Worm (Caenorhabditis elegans) whole organism, L1 larva: Measurements from ENCODE around the gene C12D5.4.

Experiments
- C04F5.9 ChIP-seq: sonication (generic microtip); optimal IDR thresholded peaks from 2 replicates; lab custom pipeline; 2016; ENCODE audit warnings: missing genetic modification characterization, missing compliant biosample characterization
- C16A3.4 ChIP-seq: fragments of 150-350 bp; optimal IDR thresholded peaks from 2 replicates; lab custom pipeline; 2014; ENCODE audit warnings: missing biosample characterization, missing genetic modification characterization
- C34B4.2 ChIP-seq: sonication (generic microtip); optimal IDR thresholded peaks from 2 replicates; lab custom pipeline; 2017; ENCODE audit warnings: mild to moderate bottlenecking, missing genetic modification characterization, missing compliant biosample characterization
- F16B12.6 ChIP-seq: fragments of 150-350 bp; optimal IDR thresholded peaks from 2 replicates; lab custom pipeline; 2014; ENCODE audit warnings: missing biosample characterization, missing genetic modification characterization
- Y116A8C.19 ChIP-seq: sonication (generic microtip); optimal IDR thresholded peaks from 2 replicates; lab custom pipeline; 2016; ENCODE audit warnings: missing compliant biosample characterization, missing genetic modification characterization, borderline replicate concordance
- aha-1 ChIP-seq: fragments of 150-350 bp; optimal IDR thresholded peaks from 2 replicates; lab custom pipeline; 2014; ENCODE audit warnings: missing biosample characterization, missing genetic modification characterization
- alr-1 ChIP-seq: fragments of 200-800 bp; sonication (Bioruptor generic); optimal IDR thresholded peaks from 2 replicates; lab custom pipeline; 2018; ENCODE audit warnings: borderline replicate concordance, mild to moderate bottlenecking, missing genetic modification characterization, missing compliant biosample characterization
- ama-1 ChIP-seq: fragments of 150-350 bp; optimal IDR thresholded peaks from 2 replicates; lab custom pipeline; 2014
- blmp-1 ChIP-seq: fragments of 150-350 bp; optimal IDR thresholded peaks from 2 replicates; lab custom pipeline; 2014; ENCODE audit warnings: missing biosample characterization, missing genetic modification characterization
- ceh-63 ChIP-seq: fragments of 200-800 bp; sonication (Bioruptor generic); optimal IDR thresholded peaks from 2 replicates; lab custom pipeline; 2018; ENCODE audit warnings: mild to moderate bottlenecking, missing genetic modification characterization, missing compliant biosample characterization
- ceh-8 ChIP-seq: fragments of 200-800 bp; sonication (Bioruptor generic); optimal IDR thresholded peaks from 2 replicates; lab custom pipeline; 2018; ENCODE audit warnings: mild to moderate bottlenecking, missing genetic modification characterization, moderate library complexity, missing compliant biosample characterization
- ceh-88 ChIP-seq: fragments of 200-800 bp; sonication (Bioruptor generic); IDR thresholded peaks from 2 replicates; pipeline ENCODE4 v1.3.6; 2022; ENCODE audit warnings: missing genetic modification characterization, missing compliant biosample characterization
- ces-1 ChIP-seq: fragments of 150-350 bp; optimal IDR thresholded peaks from 2 replicates; lab custom pipeline; 2014; ENCODE audit warnings: missing biosample characterization, missing genetic modification reagents, missing genetic modification characterization
- dpl-1 ChIP-seq, 3 experiments: fragments of 150-350 bp in 2 of 3; sonication (generic microtip) in 1 of 3; optimal IDR thresholded peaks; 2 replicates each; lab custom pipeline; 2014 to 2017; ENCODE audit warnings: missing biosample characterization in 3 of 3, missing genetic modification characterization in 3 of 3, missing genetic modification reagents in 3 of 3
- efl-1 ChIP-seq, 4 experiments: fragments of 150-350 bp; optimal IDR thresholded peaks in 3 of 4; peaks in 1 of 4; 1 replicate in 1 of 4; 2 replicates in 3 of 4; lab custom pipeline; 2014; ENCODE audit warnings: missing biosample characterization in 2 of 4, missing genetic modification characterization in 2 of 4, missing genetic modification reagents in 2 of 4
- egl-13 ChIP-seq: sonication (generic microtip); optimal IDR thresholded peaks from 2 replicates; lab custom pipeline; 2016; ENCODE audit warnings: missing genotype, missing genetic modification reagents, missing genetic modification characterization, missing compliant biosample characterization
- elt-2 ChIP-seq: sonication (generic microtip); optimal IDR thresholded peaks from 2 replicates; lab custom pipeline; 2016; ENCODE audit warnings: missing genetic modification characterization, mild to moderate bottlenecking, inconsistent platforms, missing compliant biosample characterization, missing genetic modification reagents
- ets-5 ChIP-seq: fragments of 200-800 bp; sonication (Bioruptor generic); IDR thresholded peaks from 2 replicates; pipeline ENCODE4 v1.3.6; 2022; ENCODE audit warnings: missing genetic modification characterization, missing compliant biosample characterization
- fkh-10 ChIP-seq: sonication (generic microtip); optimal IDR thresholded peaks from 2 replicates; lab custom pipeline; 2017; ENCODE audit warnings: missing biosample characterization, missing genetic modification reagents, missing genetic modification characterization
- fkh-4 ChIP-seq: sonication (generic microtip); optimal IDR thresholded peaks from 2 replicates; lab custom pipeline; 2016; ENCODE audit warnings: missing compliant biosample characterization, missing genetic modification characterization, borderline replicate concordance
- hlh-17 ChIP-seq: fragments of 200-800 bp; sonication (Bioruptor generic); optimal IDR thresholded peaks from 2 replicates; lab custom pipeline; 2018; ENCODE audit warnings: missing genetic modification characterization, mild to moderate bottlenecking, missing compliant biosample characterization, moderate library complexity, borderline replicate concordance
- hpl-2 ChIP-seq: fragments of 150-350 bp; optimal IDR thresholded peaks from 2 replicates; lab custom pipeline; 2014; ENCODE audit warnings: missing biosample characterization, missing genetic modification reagents, missing genetic modification characterization
- irx-1 ChIP-seq: sonication (generic microtip); optimal IDR thresholded peaks from 2 replicates; lab custom pipeline; 2016; ENCODE audit warnings: missing genetic modification characterization, missing compliant biosample characterization
- jun-1 ChIP-seq: fragments of 150-350 bp; optimal IDR thresholded peaks from 2 replicates; lab custom pipeline; 2014; ENCODE audit warnings: missing biosample characterization, missing genetic modification reagents, missing genetic modification characterization
- lin-13 ChIP-seq: fragments of 150-350 bp; optimal IDR thresholded peaks from 2 replicates; lab custom pipeline; 2014; ENCODE audit warnings: missing biosample characterization, missing genetic modification reagents, missing genetic modification characterization
- lin-14 ChIP-seq: fragments of 200-800 bp; sonication (Bioruptor generic); optimal IDR thresholded peaks from 2 replicates; lab custom pipeline; 2018; ENCODE audit warnings: mild to moderate bottlenecking, missing genetic modification characterization, moderate library complexity, missing compliant biosample characterization
- lin-15B ChIP-seq: fragments of 150-350 bp; sonication (generic microtip); optimal IDR thresholded peaks from 3 replicates; lab custom pipeline; 2014; ENCODE audit warnings: missing biosample characterization, missing genetic modification characterization
- lin-39 ChIP-seq: fragments of 150-350 bp; optimal IDR thresholded peaks from 2 replicates; lab custom pipeline; 2014; ENCODE audit warnings: missing biosample characterization, missing genetic modification reagents, missing genetic modification characterization
- mab-9 ChIP-seq: fragments of 200-800 bp; sonication (Bioruptor generic); IDR thresholded peaks from 2 replicates; pipeline ENCODE4 v1.3.6; 2022; ENCODE audit warnings: missing genetic modification reagents, missing genetic modification characterization, missing compliant biosample characterization
- mef-2 ChIP-seq: fragments of 150-350 bp; optimal IDR thresholded peaks from 2 replicates; lab custom pipeline; 2014; ENCODE audit warnings: missing biosample characterization, missing genetic modification characterization
- nhr-11 ChIP-seq: fragments of 150-350 bp; optimal IDR thresholded peaks from 2 replicates; lab custom pipeline; 2014; ENCODE audit warnings: missing biosample characterization, missing genetic modification characterization
- nhr-12 ChIP-seq: sonication (generic microtip); optimal IDR thresholded peaks from 2 replicates; lab custom pipeline; 2017; ENCODE audit warnings: missing biosample characterization, missing genetic modification characterization
- nhr-19 ChIP-seq: fragments of 200-800 bp; sonication (Bioruptor generic); conservative IDR thresholded peaks from 2 replicates; pipeline ENCODE4 v1.3.6; 2022; ENCODE audit warnings: missing genetic modification characterization, missing compliant biosample characterization
- nhr-20 ChIP-seq: sonication (generic microtip); optimal IDR thresholded peaks from 2 replicates; lab custom pipeline; 2016; ENCODE audit warnings: mild to moderate bottlenecking, missing genetic modification characterization, missing compliant biosample characterization
- nhr-237 ChIP-seq: fragments of 150-350 bp; optimal IDR thresholded peaks from 2 replicates; lab custom pipeline; 2014; ENCODE audit warnings: missing biosample characterization, missing genetic modification characterization
- nhr-28 ChIP-seq: fragments of 150-350 bp; optimal IDR thresholded peaks from 2 replicates; lab custom pipeline; 2014; ENCODE audit warnings: missing biosample characterization, missing genetic modification characterization
- nhr-47 ChIP-seq: sonication (generic microtip); optimal IDR thresholded peaks from 2 replicates; lab custom pipeline; 2016; ENCODE audit warnings: mild to moderate bottlenecking, missing genetic modification characterization, moderate library complexity, missing compliant biosample characterization
- nhr-71 ChIP-seq: sonication (generic microtip); optimal IDR thresholded peaks from 2 replicates; lab custom pipeline; 2016; ENCODE audit warnings: mild to moderate bottlenecking, missing genetic modification characterization, moderate library complexity, missing compliant biosample characterization
- nhr-76 ChIP-seq: sonication (generic microtip); optimal IDR thresholded peaks from 2 replicates; lab custom pipeline; 2017; ENCODE audit warnings: missing biosample characterization, missing genetic modification characterization
- nhr-90 ChIP-seq: sonication (generic microtip); optimal IDR thresholded peaks from 2 replicates; lab custom pipeline; 2016; ENCODE audit warnings: mild to moderate bottlenecking, missing genetic modification characterization, missing compliant biosample characterization; ENCODE audit not compliant: poor library complexity
- pag-3 ChIP-seq: sonication (generic microtip); optimal IDR thresholded peaks from 2 replicates; lab custom pipeline; 2017; ENCODE audit warnings: missing genetic modification characterization, mild to moderate bottlenecking, missing compliant biosample characterization, antibody characterized with exemption, borderline replicate concordance; ENCODE audit not compliant: insufficient read depth
- pqm-1 ChIP-seq: sonication (generic microtip); optimal IDR thresholded peaks from 3 replicates; lab custom pipeline; 2017; ENCODE audit warnings: missing biosample characterization, missing genetic modification characterization
- skn-1 ChIP-seq: fragments of 150-350 bp; optimal IDR thresholded peaks from 2 replicates; lab custom pipeline; 2014; ENCODE audit warnings: missing biosample characterization, missing genetic modification characterization
- snpc-4 ChIP-seq: fragments of 150-350 bp; optimal IDR thresholded peaks from 2 replicates; lab custom pipeline; 2014; ENCODE audit warnings: missing biosample characterization, missing genetic modification characterization
- sptf-1 ChIP-seq: fragments of 150-350 bp; optimal IDR thresholded peaks from 2 replicates; lab custom pipeline; 2014; ENCODE audit warnings: missing biosample characterization, missing genetic modification characterization
- sup-37 ChIP-seq: fragments of 200-800 bp; sonication (Bioruptor generic); optimal IDR thresholded peaks from 2 replicates; lab custom pipeline; 2018; ENCODE audit warnings: mild to moderate bottlenecking, missing genetic modification characterization, missing compliant biosample characterization
- tbx-2 ChIP-seq: sonication (generic microtip); optimal IDR thresholded peaks from 2 replicates; lab custom pipeline; 2016; ENCODE audit warnings: missing genetic modification characterization, missing compliant biosample characterization
- tlp-1 ChIP-seq: fragments of 150-350 bp; optimal IDR thresholded peaks from 2 replicates; lab custom pipeline; 2014; ENCODE audit warnings: missing biosample characterization, missing genetic modification characterization
- unc-62 ChIP-seq: fragments of 150-350 bp; optimal IDR thresholded peaks from 2 replicates; lab custom pipeline; 2014; ENCODE audit warnings: missing biosample characterization, missing genetic modification reagents, missing genetic modification characterization
- unc-98 ChIP-seq: fragments of 200-800 bp; sonication (Bioruptor generic); IDR thresholded peaks from 2 replicates; pipeline ENCODE4 v1.3.6; 2022; ENCODE audit warnings: missing genetic modification characterization, missing compliant biosample characterization
- vab-15 ChIP-seq: sonication (generic microtip); optimal IDR thresholded peaks from 2 replicates; lab custom pipeline; 2017; ENCODE audit warnings: missing genotype, mild to moderate bottlenecking, missing genetic modification characterization, missing compliant biosample characterization
- zip-4 ChIP-seq: fragments of 200-800 bp; sonication (Bioruptor generic); optimal IDR thresholded peaks from 2 replicates; lab custom pipeline; 2018; ENCODE audit warnings: mild to moderate bottlenecking, missing genetic modification characterization, moderate library complexity, missing compliant biosample characterization
- ztf-11 ChIP-seq, 2 experiments: sonication (generic microtip); optimal IDR thresholded peaks; 2 replicates each; lab custom pipeline; 2016 to 2017; ENCODE audit warnings: missing genetic modification characterization in 2 of 2, missing biosample characterization in 1 of 2, missing compliant biosample characterization in 1 of 2

Gene C12D5.4

DNA sequence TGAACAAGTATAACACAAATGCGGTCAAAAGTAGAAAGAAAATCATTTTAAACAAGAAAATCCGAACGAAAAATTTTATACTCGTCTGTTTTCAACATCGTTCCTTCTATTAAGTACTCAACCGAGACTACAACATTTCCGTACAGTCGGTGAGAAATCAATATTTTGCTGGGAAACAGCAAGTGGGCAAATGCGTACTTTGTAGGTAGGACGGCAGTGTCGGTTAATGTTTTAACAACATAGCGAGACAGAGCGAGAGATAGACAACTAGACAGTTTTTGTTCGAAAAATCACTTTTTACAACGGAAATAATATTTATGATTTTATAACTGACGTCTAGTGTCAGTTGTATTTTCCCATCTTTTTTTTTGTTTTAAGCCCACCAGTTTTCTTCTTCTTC, 9.0 kb downstream of the C12D5.4 start, which contains the start of gene cyp-33A1:
cyp-33A1 (minus strand) TSS at position 72 of the 400 bp plus-strand sequence.
- no peak for TF ChIP-seq jun-1 (tag; lab: Kevin White, UChicago)
- no peak for TF ChIP-seq mef-2 (tag; lab: Kevin White, UChicago)
- TF ChIP-seq F16B12.6 (tag; lab: Kevin White, UChicago) = no peak
- peak; percentile 8 for TF ChIP-seq elt-2 (tag; lab: Kevin White, UChicago)
- TF ChIP-seq dpl-1 (GFP tag; optimal IDR thresholded peaks at IDR 0.05; lab: Kevin White, UChicago) = no peak
- TF ChIP-seq ceh-8 (GFP tag; lab: Kevin White, UChicago) = no peak
- TF ChIP-seq pqm-1 (tag; lab: Kevin White, UChicago) = no peak
- no peak for TF ChIP-seq ces-1
- TF ChIP-seq unc-98 = no peak
- no peak for TF ChIP-seq hpl-2 (GFP tag; lab: Kevin White, UChicago)
- no peak for TF ChIP-seq nhr-47
- TF ChIP-seq ama-1 (lab: Kevin White, UChicago) = no peak
- no peak for TF ChIP-seq alr-1
- TF ChIP-seq zip-4 (GFP tag; lab: Kevin White, UChicago) = no peak
- no peak for TF ChIP-seq nhr-237
- no peak for TF ChIP-seq sup-37
- TF ChIP-seq vab-15 (tag; lab: Kevin White, UChicago) = no peak
- no peak for TF ChIP-seq tbx-2
- TF ChIP-seq tlp-1 (tag; lab: Kevin White, UChicago) = no peak
- no peak for TF ChIP-seq nhr-12 (tag; lab: Kevin White, UChicago)
- TF ChIP-seq C04F5.9 = no peak
- no peak for TF ChIP-seq ceh-63 (GFP tag; lab: Kevin White, UChicago)
- TF ChIP-seq lin-39 (tag; lab: Kevin White, UChicago) = no peak
- peak; percentile 75 for TF ChIP-seq nhr-20 (tag; lab: Kevin White, UChicago)
- no peak for TF ChIP-seq skn-1
- TF ChIP-seq ets-5 (GFP tag; lab: Robert Waterston, UW) = no peak
- no peak for TF ChIP-seq aha-1 (tag; lab: Kevin White, UChicago)
- TF ChIP-seq efl-1 (optimal IDR thresholded peaks at IDR 0.05; lab: Kevin White, UChicago) = no peak
- TF ChIP-seq efl-1 (GFP tag; optimal IDR thresholded peaks at IDR 0.05 in 1 of 2; lab: Kevin White, UChicago) = no peak
- TF ChIP-seq fkh-4 (tag; lab: Kevin White, UChicago) = no peak
- no peak for TF ChIP-seq pag-3 (tag; lab: Kevin White, UChicago)
- TF ChIP-seq lin-14 (GFP tag; lab: Kevin White, UChicago) = no peak
- no peak for TF ChIP-seq C16A3.4
- no peak for TF ChIP-seq egl-13
- peak; percentile 38 for TF ChIP-seq nhr-71
- no peak for TF ChIP-seq sptf-1 (tag; lab: Kevin White, UChicago)
- no peak for TF ChIP-seq lin-15B
- TF ChIP-seq lin-13 = no peak
- TF ChIP-seq nhr-28 (tag; lab: Kevin White, UChicago) = no peak
- TF ChIP-seq nhr-76 (tag; lab: Kevin White, UChicago) = no peak
- peak; percentile 50 for TF ChIP-seq blmp-1 (tag; lab: Kevin White, UChicago)
- TF ChIP-seq C34B4.2 (tag; lab: Kevin White, UChicago) = no peak
- TF ChIP-seq mab-9 (GFP tag; lab: Robert Waterston, UW) = no peak
- TF ChIP-seq unc-62 = no peak
- TF ChIP-seq nhr-90 (tag; lab: Kevin White, UChicago) = peak; percentile 20
- TF ChIP-seq nhr-11 = no peak
- no peak for TF ChIP-seq ceh-88 (GFP tag; lab: Robert Waterston, UW)
- no peak for TF ChIP-seq snpc-4
- no peak for TF ChIP-seq irx-1 (tag; lab: Kevin White, UChicago)
- peak; percentile 16; the same call in 1 of the 2 replicates for TF ChIP-seq nhr-19 (GFP tag; lab: Robert Waterston, UW)
- TF ChIP-seq ztf-11 (tag; optimal IDR thresholded peaks at IDR 0.05; lab: Kevin White, UChicago) = no peak
- TF ChIP-seq hlh-17 = no peak
- no peak for TF ChIP-seq Y116A8C.19
- no peak for TF ChIP-seq fkh-10 (GFP tag; lab: Kevin White, UChicago)
